Worm (Caenorhabditis elegans) whole organism, young adult: ENCODE measurements around the gene ipmk-1.

Source experiments
- B0035.1 ChIP-seq: sonication (generic microtip); optimal IDR thresholded peaks from 2 replicates; lab custom pipeline; 2016; ENCODE audit warnings: missing genetic modification characterization, mild to moderate bottlenecking, missing compliant biosample characterization, missing genotype, missing genetic modification reagents
- B0336.3 ChIP-seq: fragments of 200-800 bp; sonication (Bioruptor generic); IDR thresholded peaks from 2 replicates; pipeline ENCODE4 v1.3.6; 2022; ENCODE audit warnings: missing genetic modification characterization, missing compliant biosample characterization
- F49E8.2 ChIP-seq: sonication (generic microtip); optimal IDR thresholded peaks from 3 replicates; lab custom pipeline; 2017; ENCODE audit warnings: missing genetic modification characterization, mild to moderate bottlenecking, missing compliant biosample characterization, antibody characterized with exemption, moderate library complexity; ENCODE audit not compliant: insufficient read depth
- F55B11.4 ChIP-seq: sonication (generic microtip); optimal IDR thresholded peaks from 2 replicates; lab custom pipeline; 2016; ENCODE audit warnings: missing compliant biosample characterization, missing genetic modification characterization, borderline replicate concordance; ENCODE audit not compliant: insufficient read depth
- K12H6.12 ChIP-seq: fragments of 200-800 bp; sonication (Bioruptor generic); optimal IDR thresholded peaks from 2 replicates; lab custom pipeline; 2018; ENCODE audit warnings: mild to moderate bottlenecking, missing genetic modification characterization, missing compliant biosample characterization
- Y95B8A.8 ChIP-seq: fragments of 200-800 bp; sonication (Bioruptor generic); IDR thresholded peaks from 2 replicates; pipeline ENCODE4 v1.3.6; 2022; ENCODE audit warnings: missing genetic modification reagents, missing genetic modification characterization, missing compliant biosample characterization
- ama-1 ChIP-seq, 3 experiments: fragments of 150-350 bp in 1 of 3; sonication (generic microtip) in 2 of 3; optimal IDR thresholded peaks; 2 replicates each; lab custom pipeline; 2014 to 2018; ENCODE audit warnings: missing biosample characterization in 2 of 3, missing genetic modification characterization in 2 of 3, missing genetic modification reagents in 2 of 3
- aptf-2 ChIP-seq: fragments of 200-800 bp; sonication (Bioruptor generic); conservative IDR thresholded peaks from 2 replicates; pipeline ENCODE4 v1.3.6; 2022; ENCODE audit warnings: missing genetic modification reagents, missing genetic modification characterization, missing compliant biosample characterization
- aptf-3 ChIP-seq: fragments of 200-800 bp; sonication (Bioruptor generic); IDR thresholded peaks from 2 replicates; pipeline ENCODE4 v1.3.6; 2022; ENCODE audit warnings: missing genetic modification characterization, missing compliant biosample characterization
- attf-3 ChIP-seq: fragments of 200-800 bp; sonication (Bioruptor generic); conservative IDR thresholded peaks from 2 replicates; pipeline ENCODE4 v1.3.6; 2022; ENCODE audit warnings: missing genetic modification reagents, missing genetic modification characterization, missing compliant biosample characterization
- attf-6 ChIP-seq: fragments of 200-800 bp; sonication (Bioruptor generic); IDR thresholded peaks from 2 replicates; pipeline ENCODE4 v1.3.6; 2022; ENCODE audit warnings: missing genetic modification reagents, missing genetic modification characterization, missing compliant biosample characterization
- bed-1 ChIP-seq: fragments of 200-800 bp; sonication (Bioruptor generic); IDR thresholded peaks from 2 replicates; pipeline ENCODE4 v1.3.6; 2022; ENCODE audit warnings: missing genetic modification reagents, missing genetic modification characterization, missing compliant biosample characterization
- bed-2 ChIP-seq: fragments of 200-800 bp; sonication (Bioruptor generic); IDR thresholded peaks from 2 replicates; pipeline ENCODE4 v1.3.6; 2022; ENCODE audit warnings: missing genetic modification reagents, missing genetic modification characterization, missing compliant biosample characterization
- cebp-1 ChIP-seq, 2 experiments: fragments of 200-800 bp in 1 of 2; sonication (Bioruptor generic) in 1 of 2; sonication (generic microtip) in 1 of 2; IDR thresholded peaks in 1 of 2; optimal IDR thresholded peaks in 1 of 2; 2 replicates each; pipeline versions ENCODE4 v1.3.6 to Lab custom; 2017 to 2022; ENCODE audit warnings: missing compliant biosample characterization in 2 of 2, missing genetic modification characterization in 2 of 2, mild to moderate bottlenecking in 1 of 2, missing genetic modification reagents in 1 of 2, moderate library complexity in 1 of 2
- ceh-100 ChIP-seq: fragments of 200-800 bp; sonication (Bioruptor generic); IDR thresholded peaks from 2 replicates; pipeline ENCODE4 v1.3.6; 2022; ENCODE audit warnings: missing genetic modification reagents, missing genetic modification characterization, missing compliant biosample characterization
- ceh-58 ChIP-seq: fragments of 200-800 bp; sonication (Bioruptor generic); IDR thresholded peaks from 2 replicates; pipeline ENCODE4 v1.3.6; 2022; ENCODE audit warnings: missing genetic modification characterization, missing compliant biosample characterization
- ceh-79 ChIP-seq: sonication (generic microtip); optimal IDR thresholded peaks from 2 replicates; lab custom pipeline; 2017; ENCODE audit warnings: mild to moderate bottlenecking, missing genetic modification characterization, missing compliant biosample characterization
- dpl-1 ChIP-seq: fragments of 150-350 bp; optimal IDR thresholded peaks from 2 replicates; lab custom pipeline; 2014; ENCODE audit warnings: missing biosample characterization, missing genetic modification reagents, missing genetic modification characterization
- efl-1 ChIP-seq: fragments of 150-350 bp; optimal IDR thresholded peaks from 2 replicates; lab custom pipeline; 2014; ENCODE audit warnings: missing biosample characterization, missing genetic modification reagents, missing genetic modification characterization
- egl-44 ChIP-seq: fragments of 200-800 bp; sonication (Bioruptor generic); IDR thresholded peaks from 2 replicates; pipeline ENCODE4 v1.3.6; 2022; ENCODE audit warnings: missing genetic modification reagents, missing genetic modification characterization, missing compliant biosample characterization
- hmg-1.2 ChIP-seq: fragments of 200-800 bp; sonication (Bioruptor generic); IDR thresholded peaks from 2 replicates; pipeline ENCODE4 v1.3.6; 2022; ENCODE audit warnings: missing genetic modification reagents, missing genetic modification characterization, missing compliant biosample characterization
- hmg-20 ChIP-seq: fragments of 200-800 bp; sonication (Bioruptor generic); IDR thresholded peaks from 2 replicates; pipeline ENCODE4 v1.3.6; 2022; ENCODE audit warnings: missing genetic modification reagents, missing genetic modification characterization, missing compliant biosample characterization
- hrde-1 ChIP-seq: sonication (generic microtip); optimal IDR thresholded peaks from 2 replicates; lab custom pipeline; 2016; ENCODE audit warnings: missing genetic modification characterization, mild to moderate bottlenecking, missing compliant biosample characterization, moderate library complexity, missing genotype, missing genetic modification reagents, borderline replicate concordance
- lag-1 ChIP-seq: fragments of 200-800 bp; sonication (Bioruptor generic); IDR thresholded peaks from 2 replicates; pipeline ENCODE4 v1.3.6; 2022; ENCODE audit warnings: missing genetic modification reagents, missing genetic modification characterization, missing compliant biosample characterization
- let-526 ChIP-seq: fragments of 200-800 bp; sonication (Bioruptor generic); IDR thresholded peaks from 2 replicates; pipeline ENCODE4 v1.3.6; 2022; ENCODE audit warnings: missing genetic modification reagents, missing genetic modification characterization, missing compliant biosample characterization
- let-607 ChIP-seq, 2 experiments: fragments of 200-800 bp in 1 of 2; sonication (Bioruptor generic) in 1 of 2; sonication (generic microtip) in 1 of 2; optimal IDR thresholded peaks; 2 replicates each; lab custom pipeline; 2016 to 2018; ENCODE audit warnings: mild to moderate bottlenecking in 2 of 2, missing compliant biosample characterization in 2 of 2, missing genetic modification characterization in 2 of 2, moderate library complexity in 2 of 2, missing genotype in 1 of 2
- lin-54 ChIP-seq: fragments of 200-800 bp; sonication (Bioruptor generic); optimal IDR thresholded peaks from 2 replicates; lab custom pipeline; 2018; ENCODE audit warnings: mild to moderate bottlenecking, missing genetic modification characterization, missing compliant biosample characterization
- lir-1 ChIP-seq: fragments of 200-800 bp; sonication (Bioruptor generic); conservative IDR thresholded peaks from 2 replicates; pipeline ENCODE4 v1.3.6; 2022; ENCODE audit warnings: missing genetic modification reagents, missing genetic modification characterization, missing compliant biosample characterization
- lsl-1 ChIP-seq: fragments of 200-800 bp; sonication (Bioruptor generic); optimal IDR thresholded peaks from 2 replicates; lab custom pipeline; 2018; ENCODE audit warnings: mild to moderate bottlenecking, missing genetic modification characterization, moderate library complexity, missing compliant biosample characterization
- madf-3 ChIP-seq: fragments of 200-800 bp; sonication (Bioruptor generic); IDR thresholded peaks from 2 replicates; pipeline ENCODE4 v1.3.6; 2022; ENCODE audit warnings: missing genetic modification reagents, missing genetic modification characterization, missing compliant biosample characterization
- madf-6 ChIP-seq: fragments of 200-800 bp; sonication (Bioruptor generic); IDR thresholded peaks from 2 replicates; pipeline ENCODE4 v1.3.6; 2022; ENCODE audit warnings: missing genetic modification reagents, missing genetic modification characterization, missing compliant biosample characterization
- nfya-1 ChIP-seq: sonication (generic microtip); optimal IDR thresholded peaks from 2 replicates; lab custom pipeline; 2017; ENCODE audit warnings: antibody characterized with exemption, missing compliant biosample characterization, missing genetic modification characterization, borderline replicate concordance; ENCODE audit not compliant: insufficient read depth
- nfya-2 ChIP-seq: fragments of 200-800 bp; sonication (Bioruptor generic); IDR thresholded peaks from 2 replicates; pipeline ENCODE4 v1.3.6; 2022; ENCODE audit warnings: missing genetic modification reagents, missing genetic modification characterization, missing compliant biosample characterization
- pbrm-1 ChIP-seq: fragments of 200-800 bp; sonication (Bioruptor generic); IDR thresholded peaks from 2 replicates; pipeline ENCODE4 v1.3.6; 2022; ENCODE audit warnings: missing genetic modification reagents, missing genetic modification characterization, missing compliant biosample characterization
- rec-8 ChIP-seq, 2 experiments: sonication (generic microtip); optimal IDR thresholded peaks; 2 replicates each; lab custom pipeline; 2016; ENCODE audit warnings: mild to moderate bottlenecking in 2 of 2, missing genetic modification characterization in 2 of 2, missing genetic modification reagents in 2 of 2, missing genotype in 2 of 2, missing biosample characterization in 1 of 2, missing compliant biosample characterization in 1 of 2, moderate library complexity in 1 of 2
- rpc-1 ChIP-seq, 2 experiments: fragments of 150-350 bp in 1 of 2; sonication (generic microtip) in 1 of 2; optimal IDR thresholded peaks; 2 replicates each; lab custom pipeline; 2014 to 2018; ENCODE audit warnings: missing biosample characterization in 1 of 2, missing genetic modification characterization in 1 of 2, missing genetic modification reagents in 1 of 2, missing genotype in 1 of 2
- sea-2 ChIP-seq: fragments of 200-800 bp; sonication (Bioruptor generic); IDR thresholded peaks from 2 replicates; pipeline ENCODE4 v1.3.6; 2022; ENCODE audit warnings: missing genetic modification characterization, missing compliant biosample characterization
- snpc-1.3 ChIP-seq: sonication (generic microtip); optimal IDR thresholded peaks from 2 replicates; lab custom pipeline; 2017; ENCODE audit warnings: missing genetic modification characterization, mild to moderate bottlenecking, missing compliant biosample characterization, antibody characterized with exemption, moderate library complexity, missing genotype, missing genetic modification reagents; ENCODE audit not compliant: insufficient read depth
- snpc-3.4 ChIP-seq: sonication (generic microtip); optimal IDR thresholded peaks from 2 replicates; lab custom pipeline; 2017; ENCODE audit warnings: missing genetic modification characterization, mild to moderate bottlenecking, missing compliant biosample characterization, antibody characterized with exemption, moderate library complexity, missing genotype, missing genetic modification reagents
- unc-130 ChIP-seq: sonication (generic microtip); optimal IDR thresholded peaks from 2 replicates; lab custom pipeline; 2016; ENCODE audit warnings: missing genetic modification reagents, missing genetic modification characterization, missing compliant biosample characterization
- xnd-1 ChIP-seq: sonication (generic microtip); optimal IDR thresholded peaks from 2 replicates; lab custom pipeline; 2016; ENCODE audit warnings: missing genotype, missing genetic modification reagents, missing genetic modification characterization, missing compliant biosample characterization
- zfh-2 ChIP-seq: fragments of 200-800 bp; sonication (Bioruptor generic); conservative IDR thresholded peaks from 2 replicates; pipeline ENCODE4 v1.3.6; 2022; ENCODE audit warnings: missing genetic modification reagents, missing genetic modification characterization, missing compliant biosample characterization
- ztf-18 ChIP-seq: sonication (generic microtip); optimal IDR thresholded peaks from 2 replicates; lab custom pipeline; 2016; ENCODE audit warnings: missing genotype, mild to moderate bottlenecking, missing genetic modification characterization, missing compliant biosample characterization
- ztf-26 ChIP-seq: sonication (generic microtip); optimal IDR thresholded peaks from 2 replicates; lab custom pipeline; 2017; ENCODE audit warnings: missing genetic modification characterization, missing compliant biosample characterization
- ztf-28 ChIP-seq: fragments of 200-800 bp; sonication (Bioruptor generic); IDR thresholded peaks from 2 replicates; pipeline ENCODE4 v1.3.6; 2022; ENCODE audit warnings: missing genetic modification reagents, missing genetic modification characterization, missing compliant biosample characterization

The ipmk-1 gene

ce11 chrIV:12594574-12594973, 46.6 kb downstream of the ipmk-1 start (continued):
- TF ChIP-seq B0336.3 (GFP tag; lab: Robert Waterston, UW) = peak; percentile 71
- no peak for TF ChIP-seq lir-1 (GFP tag; lab: Robert Waterston, UW)
- TF ChIP-seq ceh-100 (GFP tag; lab: Robert Waterston, UW) = peak; percentile 60
- TF ChIP-seq pbrm-1 (GFP tag; lab: Robert Waterston, UW) = 0 out of 2 replicates have a peak, but pooled peaks have one; percentile 51
- TF ChIP-seq snpc-3.4 (tag; lab: Kevin White, UChicago) = peak; percentile 40
- TF ChIP-seq nfya-1 = no peak
- TF ChIP-seq ceh-79 (tag; lab: Kevin White, UChicago) = no peak
- peak; percentile 70; the same call in 1 of the 2 replicates for TF ChIP-seq egl-44 (GFP tag; lab: Robert Waterston, UW)
- no peak for TF ChIP-seq ama-1 (optimal IDR thresholded peaks at IDR 0.05; lab: Kevin White, UChicago)
- TF ChIP-seq ama-1 (GFP tag; optimal IDR thresholded peaks at IDR 0.05; lab: Kevin White, UChicago) = peak; percentile 68 to 88
- TF ChIP-seq ztf-28 (GFP tag; lab: Robert Waterston, UW) = peak; percentile 89
- peak; percentile 59 for TF ChIP-seq ztf-26 (tag; lab: Kevin White, UChicago)
- TF ChIP-seq sea-2 (GFP tag; lab: Robert Waterston, UW) = no peak
- no peak for TF ChIP-seq bed-2
- TF ChIP-seq hmg-20 (GFP tag; lab: Robert Waterston, UW) = 0 out of 2 replicates have a peak, but pooled peaks have one; percentile 39
- TF ChIP-seq aptf-3 (GFP tag; lab: Robert Waterston, UW) = no peak
- peak; percentile 89 for TF ChIP-seq hmg-1.2
- peak; percentile 66 for TF ChIP-seq attf-3 (GFP tag; lab: Robert Waterston, UW)
- peak; percentile 28 for TF ChIP-seq lsl-1 (GFP tag; lab: Kevin White, UChicago)
- no peak for TF ChIP-seq F55B11.4
- TF ChIP-seq K12H6.12 (tag; lab: Kevin White, UChicago) = peak; percentile 58
- TF ChIP-seq B0035.1 (tag; lab: Kevin White, UChicago) = peak; percentile 42
- peak; percentile 68 to 84 for TF ChIP-seq rec-8 (tag; optimal IDR thresholded peaks at IDR 0.05; lab: Kevin White, UChicago)
- TF ChIP-seq ceh-58 (GFP tag; lab: Robert Waterston, UW) = no peak
- peak; percentile 71 for TF ChIP-seq zfh-2 (GFP tag; lab: Robert Waterston, UW)
- TF ChIP-seq xnd-1 = no peak
- no peak for TF ChIP-seq dpl-1 (GFP tag; lab: Kevin White, UChicago)
- 0 out of 2 replicates have a peak, but pooled peaks have one; percentile 44 for TF ChIP-seq let-526 (GFP tag; lab: Robert Waterston, UW)
- no peak for TF ChIP-seq hrde-1 (tag; lab: Kevin White, UChicago)
- TF ChIP-seq aptf-2 (GFP tag; lab: Robert Waterston, UW) = 0 out of 2 replicates have a peak, but pooled peaks have one; percentile 59
- TF ChIP-seq Y95B8A.8 (GFP tag; lab: Robert Waterston, UW) = peak; percentile 77
- peak; percentile 62 for TF ChIP-seq ztf-18 (tag; lab: Kevin White, UChicago)
- TF ChIP-seq unc-130 (GFP tag; lab: Kevin White, UChicago) = peak; percentile 50
- TF ChIP-seq madf-3 (GFP tag; lab: Robert Waterston, UW) = peak; percentile 57; the same call in 1 of the 2 replicates
- TF ChIP-seq F49E8.2 (tag; lab: Kevin White, UChicago) = peak; percentile 2
- peak; percentile 64 for TF ChIP-seq lin-54 (GFP tag; lab: Kevin White, UChicago)
- TF ChIP-seq rpc-1 (optimal IDR thresholded peaks at IDR 0.05; lab: Kevin White, UChicago) = peak; percentile 84
- TF ChIP-seq rpc-1 (tag; optimal IDR thresholded peaks at IDR 0.05; lab: Kevin White, UChicago) = peak; percentile 90
- no peak for TF ChIP-seq nfya-2 (GFP tag; lab: Robert Waterston, UW)
- peak; percentile 43 for TF ChIP-seq cebp-1 (GFP tag; IDR thresholded peaks at IDR 0.05; lab: Robert Waterston, UW)
- TF ChIP-seq cebp-1 (tag; optimal IDR thresholded peaks at IDR 0.05; lab: Kevin White, UChicago) = peak; percentile 76
- peak; percentile 2 for TF ChIP-seq efl-1 (GFP tag; lab: Kevin White, UChicago)
- peak; percentile 47; the same call in 1 of the 2 replicates for TF ChIP-seq madf-6 (GFP tag; lab: Robert Waterston, UW)
- TF ChIP-seq snpc-1.3 (tag; lab: Kevin White, UChicago) = no peak
- TF ChIP-seq bed-1 (GFP tag; lab: Robert Waterston, UW) = no peak
- TF ChIP-seq lag-1 (GFP tag; lab: Robert Waterston, UW) = no peak
- TF ChIP-seq attf-6 = peak; percentile 66; the same call in 1 of the 2 replicates
- peak; percentile 13 to 44 for TF ChIP-seq let-607 (tag; optimal IDR thresholded peaks at IDR 0.05; lab: Kevin White, UChicago)
